Fruit fly (Drosophila melanogaster): ENCODE data around the gene CG31715.

CG31715 gene

DNA sequence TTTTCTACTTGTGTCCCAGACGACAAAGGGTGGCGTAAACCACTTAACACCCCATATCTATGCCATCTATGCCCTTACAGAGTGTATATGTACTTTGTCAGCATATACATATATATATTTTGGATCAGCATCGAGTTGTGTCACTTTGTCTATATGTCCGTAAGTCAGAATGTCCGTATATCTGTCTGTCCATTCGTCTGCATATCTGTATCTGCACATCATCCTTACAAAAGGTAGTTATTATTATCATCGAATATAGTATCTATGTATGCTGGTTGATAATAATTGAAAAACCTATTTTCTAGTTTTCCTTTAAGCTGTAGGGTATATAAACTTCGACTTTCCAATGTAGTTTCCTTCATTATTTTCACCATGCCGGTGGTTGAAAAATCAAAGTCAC lies 9.7 kb downstream of the CG31715 start (continued):
- TF ChIP-seq Camta (GFP tag; optimal IDR thresholded peaks at IDR 0.05) = no peak
- TF ChIP-seq seq (GFP tag; IDR thresholded peaks at IDR 0.05) = no peak
- TF ChIP-seq Awh (GFP tag; IDR thresholded peaks at IDR 0.05) = no peak
- no peak for TF ChIP-seq CG9609 (GFP tag; optimal IDR thresholded peaks at IDR 0.05)
- TF ChIP-seq vvl (GFP tag; IDR thresholded peaks at IDR 0.05) = no peak
- no peak for TF ChIP-seq Deaf1 (tag; optimal IDR thresholded peaks at IDR 0.05)
- no peak for TF ChIP-seq CG32772 (GFP tag; IDR thresholded peaks at IDR 0.05)
- TF ChIP-seq mirr (GFP tag; optimal IDR thresholded peaks at IDR 0.05) = no peak
- TF ChIP-seq CG7372 (GFP tag; IDR thresholded peaks at IDR 0.05) = no peak
- TF ChIP-seq H2.0 (GFP tag; IDR thresholded peaks at IDR 0.05) = no peak
- no peak for TF ChIP-seq peb (GFP tag; IDR thresholded peaks at IDR 0.05)
- no peak for TF ChIP-seq ab (GFP tag; optimal IDR thresholded peaks at IDR 0.05)
- no peak for TF ChIP-seq CG12236 (GFP tag; optimal IDR thresholded peaks at IDR 0.05)
- TF ChIP-seq dm (GFP tag; optimal IDR thresholded peaks at IDR 0.05) = no peak
- TF ChIP-seq ttk (GFP tag; IDR thresholded peaks at IDR 0.05) = no peak
- no peak for TF ChIP-seq CG17802 (tag; optimal IDR thresholded peaks at IDR 0.05)
- no peak for TF ChIP-seq CG15073 (GFP tag; optimal IDR thresholded peaks at IDR 0.05)
- no peak for TF ChIP-seq CG12659 (GFP tag; optimal IDR thresholded peaks at IDR 0.05)
- no peak for TF ChIP-seq CG15269 (tag; optimal IDR thresholded peaks at IDR 0.05)
- no peak for TF ChIP-seq Doc2 (GFP tag; IDR thresholded peaks at IDR 0.05)
- peak; percentile 45 for TF ChIP-seq phol (tag; optimal IDR thresholded peaks at IDR 0.05)
- TF ChIP-seq B-H1 (GFP tag; IDR thresholded peaks at IDR 0.05) = no peak
- TF ChIP-seq sens (GFP tag) = peak; percentile 88
- no peak for TF ChIP-seq CG1792 (GFP tag; optimal IDR thresholded peaks at IDR 0.05)
- no peak for TF ChIP-seq stc (GFP tag; IDR thresholded peaks at IDR 0.05)
- no peak for TF ChIP-seq al (GFP tag; IDR thresholded peaks at IDR 0.05)
- no peak for TF ChIP-seq gro (GFP tag; optimal IDR thresholded peaks at IDR 0.05)
- TF ChIP-seq p53 (GFP tag; optimal IDR thresholded peaks at IDR 0.05) = no peak
- no peak for TF ChIP-seq ara (GFP tag; IDR thresholded peaks at IDR 0.05)
- TF ChIP-seq CG9727 (GFP tag; optimal IDR thresholded peaks at IDR 0.05) = no peak
- peak; percentile 63 for TF ChIP-seq CG18262 (tag; optimal IDR thresholded peaks at IDR 0.05)
- TF ChIP-seq CG8359 (GFP tag; optimal IDR thresholded peaks at IDR 0.05; ENCODE audit: borderline replicate concordance) = no peak
- no peak for TF ChIP-seq CG16863 (GFP tag; optimal IDR thresholded peaks at IDR 0.05)
- no peak for TF ChIP-seq Oaz (GFP tag; IDR thresholded peaks at IDR 0.05)
- TF ChIP-seq CG11560 (tag; IDR thresholded peaks at IDR 0.05) = no peak
- peak; percentile 12 for TF ChIP-seq CG2202 (tag; optimal IDR thresholded peaks at IDR 0.05)
- TF ChIP-seq chn (GFP tag; optimal IDR thresholded peaks at IDR 0.05) = peak; percentile 3
- no peak for TF ChIP-seq CG12155 (GFP tag; optimal IDR thresholded peaks at IDR 0.05)
- TF ChIP-seq CG10209 (GFP tag; optimal IDR thresholded peaks at IDR 0.05) = no peak
- TF ChIP-seq Mad (GFP tag; optimal IDR thresholded peaks at IDR 0.05) = no peak
- peak; percentile 28 for TF ChIP-seq CG33557 (GFP tag; optimal IDR thresholded peaks at IDR 0.05)
- no peak for TF ChIP-seq rib (GFP tag; IDR thresholded peaks at IDR 0.05)
- TF ChIP-seq CG17612 (GFP tag; IDR thresholded peaks at IDR 0.05) = no peak
- no peak for TF ChIP-seq Adf1 (GFP tag; IDR thresholded peaks at IDR 0.05)
- TF ChIP-seq CG10147 (GFP tag; optimal IDR thresholded peaks at IDR 0.05) = no peak
- no peak for TF ChIP-seq BEAF-32 (GFP tag; optimal IDR thresholded peaks at IDR 0.05)
- TF ChIP-seq bsh (GFP tag; optimal IDR thresholded peaks at IDR 0.05) = peak in 1 of 2 experiments; percentile 51
- TF ChIP-seq hb (GFP tag; IDR thresholded peaks at IDR 0.05; ENCODE audit: partially characterized antibody) = no peak
- no peak for TF ChIP-seq D (optimal IDR thresholded peaks at IDR 0.05)
- TF ChIP-seq D (GFP tag; optimal IDR thresholded peaks at IDR 0.05) = peak; percentile 20
- no peak for TF ChIP-seq chinmo (GFP tag; IDR thresholded peaks at IDR 0.05; ENCODE audit: partially characterized antibody)
- no peak for TF ChIP-seq kay (GFP tag; optimal IDR thresholded peaks at IDR 0.05)
- TF ChIP-seq gfzf (GFP tag; optimal IDR thresholded peaks at IDR 0.05) = no peak
